Worm (Caenorhabditis elegans) whole organism, L4/young adult: Measurements from ENCODE around the gene sel-1.

ENCODE experiments used
- W03F9.2 ChIP-seq: fragments of 150-350 bp; optimal IDR thresholded peaks from 2 replicates; lab custom pipeline; 2014; ENCODE audit warnings: missing biosample characterization, missing genetic modification characterization
- dao-5 ChIP-seq: sonication (generic microtip); optimal IDR thresholded peaks from 2 replicates; lab custom pipeline; 2016; ENCODE audit warnings: missing genotype, missing genetic modification characterization, moderate library complexity, missing compliant biosample characterization
- him-1 ChIP-seq: sonication (generic microtip); optimal IDR thresholded peaks from 2 replicates; lab custom pipeline; 2016; ENCODE audit warnings: missing genotype, missing genetic modification reagents, missing genetic modification characterization, missing compliant biosample characterization

DNA sequence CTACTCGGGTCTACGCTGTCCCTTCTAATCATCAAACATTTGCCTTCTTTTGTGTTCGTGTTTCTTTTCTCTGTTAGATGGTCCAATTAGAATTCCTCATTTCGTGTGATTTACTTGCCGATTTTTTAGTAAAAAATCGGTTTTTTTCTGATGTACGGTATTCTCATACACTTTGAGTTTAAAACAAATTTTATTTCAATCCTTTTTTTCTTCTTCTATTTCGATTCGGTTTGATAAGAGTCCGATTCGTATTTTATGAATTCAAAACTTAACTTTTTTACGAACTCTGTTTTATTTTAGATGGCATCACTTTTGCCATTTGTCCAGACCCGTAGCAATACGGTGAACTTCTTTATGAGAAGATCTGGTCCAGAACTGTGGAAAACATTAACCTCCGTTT lies 2.7 kb downstream of the sel-1 start, which contains the start of gene mrps-5:
- TF ChIP-seq W03F9.2 (tag; lab: Kevin White, UChicago) (no peak), dao-5 (no peak), him-1 (tag; lab: Kevin White, UChicago) (no peak)
